Fruit fly (Drosophila melanogaster) whole organism, embryonic: Measurements from ENCODE around the gene thoc7.

ENCODE experiments used
- ATbp ChIP-seq: fragments of 200-800 bp; sonication (Bioruptor generic); optimal IDR thresholded peaks from 2 replicates; lab custom pipeline; 2017; ENCODE audit warnings: missing biosample characterization, mild to moderate bottlenecking, missing genetic modification characterization, missing genetic modification reagents
- Adf1 ChIP-seq: fragments of 200-800 bp; sonication (Bioruptor generic); IDR thresholded peaks from 2 replicates; pipeline ENCODE4 v1.3.6; 2022; ENCODE audit warnings: missing biosample characterization, missing genetic modification characterization
- Asciz ChIP-seq: fragments of 200-800 bp; sonication (Bioruptor generic); optimal IDR thresholded peaks from 2 replicates; lab custom pipeline; 2017; ENCODE audit warnings: missing biosample characterization, mild to moderate bottlenecking, missing genetic modification characterization, missing genetic modification reagents
- CG10462 ChIP-seq: fragments of 200-800 bp; sonication (Bioruptor generic); optimal IDR thresholded peaks from 2 replicates; lab custom pipeline; 2016; ENCODE audit warnings: missing biosample characterization, missing genetic modification characterization
- CG12219 ChIP-seq: fragments of 200-800 bp; sonication (Bioruptor generic); optimal IDR thresholded peaks from 3 replicates; lab custom pipeline; 2018; ENCODE audit warnings: missing biosample characterization, mild to moderate bottlenecking, missing genetic modification characterization
- CG13287 ChIP-seq: fragments of 200-800 bp; sonication (Bioruptor generic); IDR thresholded peaks from 2 replicates; pipeline ENCODE4 v1.3.6; 2022; ENCODE audit warnings: missing biosample characterization, missing genetic modification characterization; ENCODE audit not compliant: partially characterized antibody
- CG13296 ChIP-seq: fragments of 200-800 bp; sonication (Bioruptor generic); optimal IDR thresholded peaks from 3 replicates; lab custom pipeline; 2018; ENCODE audit warnings: missing biosample characterization, mild to moderate bottlenecking, missing genetic modification characterization
- CG14014 ChIP-seq: fragments of 200-800 bp; sonication (Bioruptor generic); IDR thresholded peaks from 2 replicates; pipeline ENCODE4 v1.3.6; 2022; ENCODE audit warnings: missing biosample characterization, missing genetic modification characterization
- CG14710 ChIP-seq: fragments of 200-800 bp; sonication (Bioruptor generic); optimal IDR thresholded peaks from 3 replicates; lab custom pipeline; 2019; ENCODE audit warnings: missing biosample characterization, mild to moderate bottlenecking, missing genetic modification characterization, moderate library complexity
- CG15269 ChIP-seq: fragments of 200-800 bp; sonication (Bioruptor generic); optimal IDR thresholded peaks from 2 replicates; lab custom pipeline; 2018; ENCODE audit warnings: missing biosample characterization, mild to moderate bottlenecking, missing genetic modification characterization, moderate library complexity
- CG1603 ChIP-seq: fragments of 200-800 bp; sonication (Bioruptor generic); optimal IDR thresholded peaks from 2 replicates; lab custom pipeline; 2019; ENCODE audit warnings: missing biosample characterization, mild to moderate bottlenecking, missing genetic modification characterization, moderate library complexity
- CG18262 ChIP-seq: fragments of 200-800 bp; optimal IDR thresholded peaks from 3 replicates; lab custom pipeline; 2019; ENCODE audit warnings: missing biosample characterization, mild to moderate bottlenecking, missing genetic modification characterization, moderate library complexity
- CG32532 ChIP-seq: fragments of 200-800 bp; sonication (Bioruptor generic); IDR thresholded peaks from 2 replicates; pipeline ENCODE4 v1.3.6; 2022; ENCODE audit warnings: missing biosample characterization, missing genetic modification characterization
- CG32772 ChIP-seq: fragments of 200-800 bp; sonication (Bioruptor generic); IDR thresholded peaks from 2 replicates; pipeline ENCODE4 v1.3.6; 2022; ENCODE audit warnings: missing biosample characterization, missing genetic modification characterization
- CG3838 ChIP-seq: fragments of 200-800 bp; sonication (Bioruptor generic); optimal IDR thresholded peaks from 3 replicates; lab custom pipeline; 2016; ENCODE audit warnings: missing biosample characterization, missing genetic modification characterization
- CG4282 ChIP-seq: fragments of 200-800 bp; sonication (Bioruptor generic); optimal IDR thresholded peaks from 2 replicates; lab custom pipeline; 2016; ENCODE audit warnings: missing biosample characterization, missing genetic modification characterization
- CG4404 ChIP-seq: fragments of 200-800 bp; sonication (Bioruptor generic); IDR thresholded peaks from 2 replicates; pipeline ENCODE4 v1.3.6; 2022; ENCODE audit warnings: missing biosample characterization, missing genetic modification characterization
- CG5180 ChIP-seq: fragments of 200-800 bp; sonication (Bioruptor generic); optimal IDR thresholded peaks from 3 replicates; lab custom pipeline; 2017; ENCODE audit warnings: missing biosample characterization, missing genetic modification characterization, mild to moderate bottlenecking, moderate library complexity, missing genetic modification reagents
- CG6683 ChIP-seq: fragments of 200-800 bp; sonication (Bioruptor generic); optimal IDR thresholded peaks from 2 replicates; lab custom pipeline; 2017; ENCODE audit warnings: missing biosample characterization, mild to moderate bottlenecking, missing genetic modification characterization, missing genetic modification reagents
- CG7556 ChIP-seq: fragments of 200-800 bp; sonication (Bioruptor generic); optimal IDR thresholded peaks from 2 replicates; lab custom pipeline; 2017; ENCODE audit warnings: missing biosample characterization, mild to moderate bottlenecking, missing genetic modification characterization
- CG7839 ChIP-seq: fragments of 200-800 bp; sonication (Bioruptor generic); optimal IDR thresholded peaks from 3 replicates; lab custom pipeline; 2018; ENCODE audit warnings: missing biosample characterization, mild to moderate bottlenecking, missing genetic modification characterization, moderate library complexity
- CG9609 ChIP-seq: fragments of 200-800 bp; sonication (Bioruptor generic); optimal IDR thresholded peaks from 3 replicates; lab custom pipeline; 2016; ENCODE audit warnings: missing biosample characterization, missing genetic modification characterization
- Elba2 ChIP-seq: fragments of 200-800 bp; sonication (Bioruptor generic); optimal IDR thresholded peaks from 3 replicates; lab custom pipeline; 2016; ENCODE audit warnings: missing biosample characterization, missing genetic modification characterization
- Fer1 ChIP-seq: fragments of 200-800 bp; sonication (Bioruptor generic); optimal IDR thresholded peaks from 2 replicates; lab custom pipeline; 2017; ENCODE audit warnings: missing biosample characterization, mild to moderate bottlenecking, missing genetic modification characterization
- Gug ChIP-seq: fragments of 200-800 bp; sonication (Bioruptor generic); IDR thresholded peaks from 4 replicates; pipeline ENCODE4 v1.3.6; 2022; ENCODE audit warnings: missing biosample characterization, missing genetic modification characterization
- HLH54F ChIP-seq: fragments of 200-800 bp; sonication (Bioruptor generic); optimal IDR thresholded peaks from 3 replicates; lab custom pipeline; 2016; ENCODE audit warnings: missing biosample characterization, missing genetic modification characterization
- HLHmδ ChIP-seq: fragments of 200-800 bp; sonication (Bioruptor generic); optimal IDR thresholded peaks from 2 replicates; lab custom pipeline; 2018; ENCODE audit warnings: missing biosample characterization, mild to moderate bottlenecking, missing genetic modification characterization, moderate library complexity
- Hr51 ChIP-seq, 2 experiments: fragments of 200-800 bp; sonication (Bioruptor generic); optimal IDR thresholded peaks; 2 replicates in 1 of 2; 3 replicates in 1 of 2; lab custom pipeline; 2016 to 2018; ENCODE audit warnings: missing biosample characterization in 2 of 2, missing genetic modification characterization in 2 of 2, mild to moderate bottlenecking in 1 of 2, moderate library complexity in 1 of 2
- Jarid2 ChIP-seq: fragments of 200-800 bp; sonication (Bioruptor generic); optimal IDR thresholded peaks from 3 replicates; lab custom pipeline; 2017; ENCODE audit warnings: mild to moderate bottlenecking, missing biosample characterization, missing genetic modification reagents, missing genetic modification characterization
- Lpt ChIP-seq: fragments of >200 bp; optimal IDR thresholded peaks from 2 replicates; lab custom pipeline; 2018; ENCODE audit warnings: missing biosample characterization, missing genetic modification characterization
- Max ChIP-seq: fragments of 200-800 bp; sonication (Bioruptor generic); optimal IDR thresholded peaks from 2 replicates; lab custom pipeline; 2016; ENCODE audit warnings: missing biosample characterization, mild to moderate bottlenecking, missing genetic modification characterization
- Side ChIP-seq: fragments of 200-800 bp; sonication (Bioruptor generic); optimal IDR thresholded peaks from 2 replicates; lab custom pipeline; 2016; ENCODE audit warnings: missing biosample characterization, missing genetic modification characterization
- aop ChIP-seq: fragments of 200-800 bp; sonication (Bioruptor generic); IDR thresholded peaks from 2 replicates; pipeline ENCODE4 v1.3.6; 2022; ENCODE audit warnings: missing biosample characterization, missing genetic modification characterization
- bbx ChIP-seq: fragments of 200-800 bp; sonication (Bioruptor generic); IDR thresholded peaks from 2 replicates; pipeline ENCODE4 v1.3.6; 2022; ENCODE audit warnings: missing biosample characterization, missing genetic modification characterization; ENCODE audit not compliant: partially characterized antibody
- br ChIP-seq: fragments of >200 bp; optimal IDR thresholded peaks from 2 replicates; lab custom pipeline; 2017
- cato ChIP-seq: fragments of 200-800 bp; sonication (Bioruptor generic); optimal IDR thresholded peaks from 2 replicates; lab custom pipeline; 2016; ENCODE audit warnings: missing biosample characterization, missing genetic modification characterization, borderline replicate concordance
- chinmo ChIP-seq: fragments of 200-800 bp; sonication (Bioruptor generic); IDR thresholded peaks from 4 replicates; pipeline ENCODE4 v1.3.6; 2022; ENCODE audit warnings: missing biosample characterization, missing genetic modification characterization; ENCODE audit not compliant: partially characterized antibody
- dati ChIP-seq: fragments of 200-800 bp; sonication (Bioruptor generic); IDR thresholded peaks from 2 replicates; pipeline ENCODE4 v1.3.6; 2022; ENCODE audit warnings: missing biosample characterization, missing genetic modification characterization
- exex ChIP-seq: fragments of 200-800 bp; sonication (Bioruptor generic); optimal IDR thresholded peaks from 4 replicates; lab custom pipeline; 2018; ENCODE audit warnings: missing biosample characterization, mild to moderate bottlenecking, missing genetic modification characterization, moderate library complexity
- eyg ChIP-seq: fragments of 200-800 bp; sonication (Bioruptor generic); optimal IDR thresholded peaks from 3 replicates; lab custom pipeline; 2016; ENCODE audit warnings: missing biosample characterization, missing genetic modification characterization
- hb ChIP-seq: fragments of 200-800 bp; sonication (Bioruptor generic); IDR thresholded peaks from 3 replicates; pipeline ENCODE4 v1.3.6; 2022; ENCODE audit warnings: missing biosample characterization, missing genetic modification characterization; ENCODE audit not compliant: partially characterized antibody
- her ChIP-seq: fragments of 200-800 bp; sonication (Bioruptor generic); optimal IDR thresholded peaks from 2 replicates; lab custom pipeline; 2016; ENCODE audit warnings: missing biosample characterization, missing genetic modification characterization
- lmd ChIP-seq: fragments of 200-800 bp; sonication (Bioruptor generic); IDR thresholded peaks from 2 replicates; pipeline ENCODE4 v1.3.6; 2022; ENCODE audit warnings: missing biosample characterization, missing genetic modification characterization
- maf-S ChIP-seq: fragments of 200-800 bp; sonication (Bioruptor generic); optimal IDR thresholded peaks from 2 replicates; lab custom pipeline; 2016; ENCODE audit warnings: missing biosample characterization, missing genetic modification characterization
- peb ChIP-seq: fragments of 200-800 bp; sonication (Bioruptor generic); IDR thresholded peaks from 2 replicates; pipeline ENCODE4 v1.3.6; 2022; ENCODE audit warnings: missing biosample characterization, missing genetic modification characterization
- psq ChIP-seq: fragments of 200-800 bp; sonication (Bioruptor generic); optimal IDR thresholded peaks from 2 replicates; lab custom pipeline; 2017; ENCODE audit warnings: missing biosample characterization, missing genetic modification characterization
- sens ChIP-seq: fragments of 200-800 bp; sonication (Bioruptor generic); peaks from one replicate; lab custom pipeline; 2016; ENCODE audit warnings: missing biosample characterization, missing genetic modification characterization
- shn ChIP-seq: fragments of 200-800 bp; sonication (Bioruptor generic); optimal IDR thresholded peaks from 3 replicates; lab custom pipeline; 2016; ENCODE audit warnings: missing biosample characterization, missing genetic modification characterization

thoc7 gene

dm6 chr3L:224004-224951 lies 11.8 kb upstream of the thoc7 start (continued):
- TF ChIP-seq Max (GFP tag; lab: Kevin White, UChicago) (no peak), Gug (GFP tag; lab: Robert Waterston, UW) (0 out of 4 replicates have a peak, but pooled peaks have one; percentile 13), aop (GFP tag; lab: Robert Waterston, UW) (no peak), ATbp (GFP tag; lab: Kevin White, UChicago) (no peak), CG4282 (GFP tag; lab: Kevin White, UChicago) (peak; percentile 42), her (GFP tag; lab: Kevin White, UChicago) (peak; percentile 60), CG10462 (no peak), CG18262 (tag; lab: Kevin White, UChicago) (no peak), Hr51 (GFP tag; optimal IDR thresholded peaks at IDR 0.05; lab: Kevin White, UChicago) (no peak), CG1603 (tag; lab: Kevin White, UChicago) (peak; percentile 26), Elba2 (GFP tag; lab: Kevin White, UChicago) (no peak), CG7839 (no peak), Lpt (GFP tag; lab: Kevin White, UChicago) (no peak), CG9609 (no peak), CG6683 (GFP tag; lab: Kevin White, UChicago) (no peak), CG32772 (GFP tag; lab: Robert Waterston, UW) (no peak), chinmo (peak; percentile 68; the same call in 3 of the 4 replicates), eyg (GFP tag; lab: Kevin White, UChicago) (no peak), CG13287 (GFP tag; lab: Robert Waterston, UW) (no peak; the same call in 1 of the 2 replicates), CG3838 (peak; percentile 47), exex (no peak), lmd (GFP tag; lab: Robert Waterston, UW) (no peak), CG12219 (GFP tag; lab: Kevin White, UChicago) (peak; percentile 21), hb (GFP tag; lab: Robert Waterston, UW) (no peak), Asciz (GFP tag; lab: Kevin White, UChicago) (no peak), HLHmδ (GFP tag; lab: Kevin White, UChicago) (peak; percentile 74), peb (GFP tag; lab: Robert Waterston, UW) (no peak), Fer1 (GFP tag; lab: Kevin White, UChicago) (no peak), dati (GFP tag; lab: Robert Waterston, UW) (no peak), CG4404 (GFP tag; lab: Robert Waterston, UW) (no peak), CG32532 (GFP tag; lab: Robert Waterston, UW) (peak; percentile 32; the same call in 1 of the 2 replicates), cato (GFP tag; lab: Kevin White, UChicago) (no peak), Side (GFP tag; lab: Kevin White, UChicago) (no peak), CG15269 (tag; lab: Kevin White, UChicago) (no peak), CG14710 (tag; lab: Kevin White, UChicago) (no peak), Adf1 (GFP tag; lab: Robert Waterston, UW) (peak; percentile 73), br (lab: Kevin White, UChicago) (no peak), psq (GFP tag; lab: Kevin White, UChicago) (no peak), Jarid2 (GFP tag; lab: Kevin White, UChicago) (peak; percentile 73), HLH54F (no peak), CG7556 (GFP tag; lab: Kevin White, UChicago) (no peak), maf-S (no peak), shn (GFP tag; lab: Kevin White, UChicago) (no peak), bbx (peak; percentile 64), sens (GFP tag; lab: Kevin White, UChicago) (peak; percentile 75), CG14014 (GFP tag; lab: Robert Waterston, UW) (peak; percentile 32; the same call in 1 of the 2 replicates), CG13296 (GFP tag; lab: Kevin White, UChicago) (peak; percentile 13), CG5180 (GFP tag; lab: Kevin White, UChicago) (no peak)
